Fruit fly (Drosophila melanogaster) whole organism, embryonic: ENCODE results near the gene Est-Q.

Source experiments
- Aef1 ChIP-seq: fragments of 200-800 bp; sonication (Bioruptor generic); IDR thresholded peaks from 3 replicates; pipeline ENCODE4 v1.3.6; 2022; ENCODE audit warnings: missing biosample characterization, missing genetic modification characterization
- Bgb ChIP-seq: fragments of 200-800 bp; sonication (Bioruptor generic); IDR thresholded peaks from 2 replicates; pipeline ENCODE4 v1.3.6; 2022; ENCODE audit warnings: missing biosample characterization, missing genetic modification characterization; ENCODE audit not compliant: partially characterized antibody
- CG1024 ChIP-seq: fragments of 200-800 bp; sonication (Bioruptor generic); IDR thresholded peaks from 2 replicates; pipeline ENCODE4 v1.3.6; 2022; ENCODE audit warnings: missing biosample characterization, missing genetic modification characterization
- CG10565 ChIP-seq: fragments of 200-800 bp; sonication (Bioruptor generic); optimal IDR thresholded peaks from 3 replicates; lab custom pipeline; 2016; ENCODE audit warnings: missing biosample characterization, mild to moderate bottlenecking, missing genetic modification characterization
- CG12942 ChIP-seq: fragments of 200-800 bp; sonication (Bioruptor generic); optimal IDR thresholded peaks from 3 replicates; lab custom pipeline; 2016; ENCODE audit warnings: missing biosample characterization, missing genetic modification characterization
- CG5180 ChIP-seq: fragments of 200-800 bp; sonication (Bioruptor generic); optimal IDR thresholded peaks from 3 replicates; lab custom pipeline; 2017; ENCODE audit warnings: missing biosample characterization, missing genetic modification characterization, mild to moderate bottlenecking, moderate library complexity, missing genetic modification reagents
- Dip2 ChIP-seq: fragments of 200-800 bp; sonication (Bioruptor generic); IDR thresholded peaks from 2 replicates; pipeline ENCODE4 v1.3.6; 2022; ENCODE audit warnings: missing biosample characterization, missing genetic modification characterization
- Ets65A ChIP-seq: fragments of 200-800 bp; sonication (Bioruptor generic); peaks from one replicate; lab custom pipeline; 2016; ENCODE audit warnings: missing biosample characterization, missing genetic modification characterization
- HmgZ ChIP-seq: fragments of 200-800 bp; sonication (Bioruptor generic); optimal IDR thresholded peaks from 2 replicates; lab custom pipeline; 2018; ENCODE audit warnings: missing biosample characterization, mild to moderate bottlenecking, missing genetic modification characterization
- Jarid2 ChIP-seq: fragments of 200-800 bp; sonication (Bioruptor generic); optimal IDR thresholded peaks from 3 replicates; lab custom pipeline; 2017; ENCODE audit warnings: mild to moderate bottlenecking, missing biosample characterization, missing genetic modification reagents, missing genetic modification characterization
- NC2α ChIP-seq: fragments of 200-800 bp; sonication (Bioruptor generic); optimal IDR thresholded peaks from 2 replicates; lab custom pipeline; 2016; ENCODE audit warnings: missing biosample characterization, missing genetic modification characterization
- Taf1 ChIP-seq: fragments of 200-800 bp; sonication (Bioruptor generic); IDR thresholded peaks from 2 replicates; pipeline ENCODE4 v1.3.6; 2022; ENCODE audit warnings: missing biosample characterization, missing genetic modification characterization
- chm ChIP-seq: fragments of 200-800 bp; sonication (Bioruptor generic); IDR thresholded peaks from 2 replicates; pipeline ENCODE4 v1.3.6; 2022; ENCODE audit warnings: missing biosample characterization, missing genetic modification characterization
- ems ChIP-seq: fragments of 200-800 bp; sonication (Bioruptor generic); optimal IDR thresholded peaks from 3 replicates; lab custom pipeline; 2016; ENCODE audit warnings: missing biosample characterization, missing genetic modification characterization
- esg ChIP-seq: fragments of 200-800 bp; sonication (Bioruptor generic); conservative IDR thresholded peaks from 2 replicates; pipeline ENCODE4 v1.3.6; 2022; ENCODE audit warnings: missing biosample characterization, missing genetic modification characterization
- gcm ChIP-seq: fragments of 200-800 bp; sonication (Bioruptor generic); optimal IDR thresholded peaks from 2 replicates; lab custom pipeline; 2019; ENCODE audit warnings: missing biosample characterization, mild to moderate bottlenecking, missing genetic modification characterization, moderate library complexity
- so ChIP-seq: fragments of 200-800 bp; sonication (Bioruptor generic); IDR thresholded peaks from 3 replicates; pipeline ENCODE4 v1.3.6; 2022; ENCODE audit warnings: missing biosample characterization, missing genetic modification characterization
- usp ChIP-seq: fragments of >200 bp; optimal IDR thresholded peaks from 2 replicates; lab custom pipeline; 2017; ENCODE audit warnings: missing biosample characterization, missing genetic modification characterization

Gene Est-Q

DNA sequence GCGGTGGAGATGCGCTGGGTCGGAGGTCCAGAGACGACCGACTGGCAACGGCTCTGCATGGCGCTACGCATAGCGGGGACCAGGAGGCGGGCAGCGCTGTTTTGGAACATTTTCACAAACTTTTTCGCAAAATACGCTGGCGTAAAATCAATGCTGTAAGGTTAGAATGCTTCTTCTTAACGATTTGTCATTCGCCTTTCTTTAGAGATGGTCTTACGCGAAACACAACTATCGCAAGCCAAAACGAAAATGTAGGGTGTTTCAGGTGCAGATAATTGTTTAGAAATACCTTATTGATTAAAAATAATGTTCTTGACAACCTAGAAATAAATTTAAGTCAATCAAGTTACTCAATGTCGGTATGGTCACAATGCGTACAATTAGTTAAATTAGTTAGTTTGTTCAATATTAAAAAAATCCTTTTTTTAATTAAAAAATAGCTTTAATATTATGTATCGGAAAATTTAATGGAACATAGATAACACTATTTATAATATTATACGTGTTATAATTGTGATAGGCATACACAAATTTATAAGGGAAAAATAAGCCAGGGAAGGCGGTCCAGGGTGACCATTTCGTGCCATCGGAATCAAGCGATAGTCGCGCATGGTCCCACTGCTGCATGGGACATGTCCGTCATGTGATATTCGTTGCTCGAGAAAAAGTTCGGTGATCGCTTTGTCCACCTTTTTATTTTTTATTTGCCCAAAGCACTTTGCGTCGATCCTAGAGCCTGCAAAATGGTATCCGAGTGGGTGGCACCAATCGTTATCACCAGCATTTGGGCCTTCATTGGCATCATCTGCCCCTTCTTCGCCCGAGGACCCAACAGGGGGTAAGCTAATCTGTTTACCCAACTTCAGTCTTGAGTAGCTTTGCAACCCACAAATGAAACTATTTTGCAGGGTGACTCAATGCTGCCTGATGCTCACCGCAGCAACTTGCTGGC is 38.3 kb downstream of the Est-Q start, which contains the start of the genes COX8 and VhaM9.7-b (continued):
- TF ChIP-seq Ets65A (GFP tag; lab: Kevin White, UChicago) (peak; percentile 96), NC2α (GFP tag; lab: Kevin White, UChicago) (no peak), CG1024 (GFP tag; lab: Robert Waterston, UW) (0 out of 2 replicates have a peak, but pooled peaks have one; percentile 16), CG5180 (no peak), ems (GFP tag; lab: Kevin White, UChicago) (peak; percentile 40), gcm (GFP tag; lab: Kevin White, UChicago) (no peak), esg (GFP tag; lab: Robert Waterston, UW) (peak; percentile 64), usp (no peak), so (GFP tag; lab: Robert Waterston, UW) (no peak), CG10565 (no peak), Taf1 (peak; percentile 62; the same call in 1 of the 2 replicates), Bgb (GFP tag; lab: Robert Waterston, UW) (peak; percentile 58), HmgZ (tag; lab: Kevin White, UChicago) (peak; percentile 63), chm (GFP tag; lab: Robert Waterston, UW) (no peak), CG12942 (GFP tag; lab: Kevin White, UChicago) (peak; percentile 34)

dm6 chr3L:21542059-21542458 is 40.8 kb downstream of the Est-Q start, which contains the start of gene CG33290:
TSS of gene CG33290 (plus strand) at chr3L:21542359.
- TF ChIP-seq Dip2 (no peak), Jarid2 (GFP tag; lab: Kevin White, UChicago) (no peak), Aef1 (GFP tag; lab: Robert Waterston, UW) (no peak)
